Fruit fly (Drosophila melanogaster) whole organism, embryonic: Measurements from ENCODE around the gene CG10232.

Source experiments
- Adf1 ChIP-seq: fragments of 200-800 bp; sonication (Bioruptor generic); IDR thresholded peaks from 2 replicates; pipeline ENCODE4 v1.3.6; 2022; ENCODE audit warnings: missing biosample characterization, missing genetic modification characterization
- B-H1 ChIP-seq: fragments of 200-800 bp; sonication (Bioruptor generic); IDR thresholded peaks from 3 replicates; pipeline ENCODE4 v1.3.6; 2022; ENCODE audit warnings: missing biosample characterization, missing genetic modification characterization
- BtbVII ChIP-seq: fragments of 200-800 bp; sonication (Bioruptor generic); optimal IDR thresholded peaks from 3 replicates; lab custom pipeline; 2017; ENCODE audit warnings: missing biosample characterization, mild to moderate bottlenecking, missing genetic modification characterization
- CG10366 ChIP-seq: fragments of 200-800 bp; sonication (Bioruptor generic); IDR thresholded peaks from 2 replicates; pipeline ENCODE4 v1.3.6; 2022; ENCODE audit warnings: missing biosample characterization, missing genetic modification characterization
- CG1233 ChIP-seq: fragments of 200-800 bp; sonication (Bioruptor generic); optimal IDR thresholded peaks from 4 replicates; lab custom pipeline; 2018; ENCODE audit warnings: missing biosample characterization, mild to moderate bottlenecking, missing genetic modification characterization
- CG13624 ChIP-seq: fragments of 200-800 bp; sonication (Bioruptor generic); optimal IDR thresholded peaks from 2 replicates; lab custom pipeline; 2016; ENCODE audit warnings: missing biosample characterization, missing genetic modification characterization
- CG14860 ChIP-seq: fragments of 200-800 bp; sonication (Bioruptor generic); IDR thresholded peaks from 3 replicates; pipeline ENCODE4 v1.3.6; 2022; ENCODE audit warnings: missing biosample characterization, missing genetic modification characterization; ENCODE audit not compliant: partially characterized antibody
- CG15696 ChIP-seq: fragments of 200-800 bp; sonication (Bioruptor generic); optimal IDR thresholded peaks from 2 replicates; lab custom pipeline; 2019; ENCODE audit warnings: missing biosample characterization, mild to moderate bottlenecking, missing genetic modification characterization, moderate library complexity
- CG17385 ChIP-seq: fragments of 200-800 bp; sonication (Bioruptor generic); optimal IDR thresholded peaks from 3 replicates; lab custom pipeline; 2018; ENCODE audit warnings: missing biosample characterization, mild to moderate bottlenecking, missing genetic modification characterization
- CG1832 ChIP-seq: fragments of 200-800 bp; sonication (Bioruptor generic); optimal IDR thresholded peaks from 2 replicates; lab custom pipeline; 2017; ENCODE audit warnings: missing biosample characterization, mild to moderate bottlenecking, missing genetic modification characterization, inconsistent platforms
- CG4328 ChIP-seq: fragments of 200-800 bp; sonication (Bioruptor generic); optimal IDR thresholded peaks from 3 replicates; lab custom pipeline; 2017; ENCODE audit warnings: missing biosample characterization, missing genetic modification reagents, missing genetic modification characterization
- CG6654 ChIP-seq: fragments of 200-800 bp; sonication (Bioruptor generic); optimal IDR thresholded peaks from 2 replicates; lab custom pipeline; 2017; ENCODE audit warnings: missing biosample characterization, mild to moderate bottlenecking, missing genetic modification characterization
- CG7556 ChIP-seq: fragments of 200-800 bp; sonication (Bioruptor generic); optimal IDR thresholded peaks from 2 replicates; lab custom pipeline; 2017; ENCODE audit warnings: missing biosample characterization, mild to moderate bottlenecking, missing genetic modification characterization
- CG7928 ChIP-seq: fragments of 200-800 bp; sonication (Bioruptor generic); optimal IDR thresholded peaks from 2 replicates; lab custom pipeline; 2017; ENCODE audit warnings: missing biosample characterization, mild to moderate bottlenecking, missing genetic modification characterization
- CG8478 ChIP-seq: fragments of >200 bp; optimal IDR thresholded peaks from 2 replicates; lab custom pipeline; 2018
- CG9437 ChIP-seq: fragments of 200-800 bp; sonication (Bioruptor generic); optimal IDR thresholded peaks from 2 replicates; lab custom pipeline; 2018; ENCODE audit warnings: missing biosample characterization, mild to moderate bottlenecking, missing genetic modification characterization
- CG9797 ChIP-seq: fragments of 200-800 bp; sonication (Bioruptor generic); optimal IDR thresholded peaks from 3 replicates; lab custom pipeline; 2018; ENCODE audit warnings: missing biosample characterization, mild to moderate bottlenecking, missing genetic modification characterization
- Chrac-16 ChIP-seq: fragments of 200-800 bp; sonication (Bioruptor generic); optimal IDR thresholded peaks from 3 replicates; lab custom pipeline; 2016; ENCODE audit warnings: missing biosample characterization, missing genetic modification characterization
- Deaf1 ChIP-seq: fragments of 200-800 bp; optimal IDR thresholded peaks from 3 replicates; lab custom pipeline; 2019; ENCODE audit warnings: missing biosample characterization, mild to moderate bottlenecking, missing genetic modification characterization, moderate library complexity
- Hey ChIP-seq: fragments of 200-800 bp; sonication (Bioruptor generic); optimal IDR thresholded peaks from 3 replicates; lab custom pipeline; 2018; ENCODE audit warnings: missing biosample characterization, mild to moderate bottlenecking, missing genetic modification characterization
- Max ChIP-seq: fragments of 200-800 bp; sonication (Bioruptor generic); optimal IDR thresholded peaks from 2 replicates; lab custom pipeline; 2016; ENCODE audit warnings: missing biosample characterization, mild to moderate bottlenecking, missing genetic modification characterization
- Nf-YA ChIP-seq: fragments of 200-800 bp; sonication (Bioruptor generic); IDR thresholded peaks from 2 replicates; pipeline ENCODE4 v1.3.6; 2022; ENCODE audit warnings: missing biosample characterization, missing genetic modification characterization
- Nf-YC ChIP-seq: fragments of 200-800 bp; optimal IDR thresholded peaks from 3 replicates; lab custom pipeline; 2019; ENCODE audit warnings: missing biosample characterization, mild to moderate bottlenecking, missing genetic modification characterization, moderate library complexity
- Oli ChIP-seq: fragments of 200-800 bp; sonication (Bioruptor generic); optimal IDR thresholded peaks from 2 replicates; lab custom pipeline; 2018; ENCODE audit warnings: missing biosample characterization, mild to moderate bottlenecking, missing genetic modification characterization, moderate library complexity
- Sox100B ChIP-seq: fragments of 200-800 bp; sonication (Bioruptor generic); optimal IDR thresholded peaks from 3 replicates; lab custom pipeline; 2018; ENCODE audit warnings: missing biosample characterization, mild to moderate bottlenecking, missing genetic modification characterization
- TFAM ChIP-seq: fragments of 200-800 bp; sonication (Bioruptor generic); optimal IDR thresholded peaks from 2 replicates; lab custom pipeline; 2017; ENCODE audit warnings: missing biosample characterization, missing genetic modification characterization, inconsistent platforms
- Tbp ChIP-seq: fragments of >200 bp; optimal IDR thresholded peaks from 2 replicates; lab custom pipeline; 2018; ENCODE audit warnings: missing biosample characterization, missing genetic modification characterization
- Trl ChIP-seq, 3 experiments: fragments of >200 bp in 2 of 3; fragments of 200-800 bp in 1 of 3; sonication (Bioruptor generic) in 1 of 3; optimal IDR thresholded peaks; 2 replicates in 1 of 3; 3 replicates in 2 of 3; lab custom pipeline; 2016 to 2017; ENCODE audit warnings: missing biosample characterization in 1 of 3, missing genetic modification characterization in 1 of 3
- YL-1 ChIP-seq: fragments of 200-800 bp; sonication (Bioruptor generic); optimal IDR thresholded peaks from 3 replicates; lab custom pipeline; 2017; ENCODE audit warnings: missing biosample characterization, mild to moderate bottlenecking, missing genetic modification characterization
- ac ChIP-seq: fragments of 200-800 bp; sonication (Bioruptor generic); optimal IDR thresholded peaks from 3 replicates; lab custom pipeline; 2017; ENCODE audit warnings: missing biosample characterization, mild to moderate bottlenecking, missing genetic modification characterization
- amos ChIP-seq: fragments of 200-800 bp; sonication (Bioruptor generic); IDR thresholded peaks from 2 replicates; pipeline ENCODE4 v1.3.6; 2022; ENCODE audit warnings: missing biosample characterization, missing genetic modification characterization; ENCODE audit not compliant: partially characterized antibody
- ap ChIP-seq: fragments of 200-800 bp; sonication (Bioruptor generic); IDR thresholded peaks from 2 replicates; pipeline ENCODE4 v1.3.6; 2022; ENCODE audit warnings: missing biosample characterization, missing genetic modification characterization
- disco-r ChIP-seq: fragments of 200-800 bp; sonication (Bioruptor generic); optimal IDR thresholded peaks from 2 replicates; lab custom pipeline; 2016; ENCODE audit warnings: missing biosample characterization, missing genetic modification characterization
- fd102C ChIP-seq: fragments of 200-800 bp; sonication (Bioruptor generic); optimal IDR thresholded peaks from 2 replicates; lab custom pipeline; 2018; ENCODE audit warnings: missing biosample characterization, mild to moderate bottlenecking, missing genetic modification characterization, moderate library complexity
- gcm ChIP-seq: fragments of 200-800 bp; sonication (Bioruptor generic); optimal IDR thresholded peaks from 2 replicates; lab custom pipeline; 2019; ENCODE audit warnings: missing biosample characterization, mild to moderate bottlenecking, missing genetic modification characterization, moderate library complexity
- hbn ChIP-seq: fragments of 200-800 bp; sonication (Bioruptor generic); IDR thresholded peaks from 2 replicates; pipeline ENCODE4 v1.3.6; 2022; ENCODE audit warnings: missing biosample characterization, missing genetic modification characterization; ENCODE audit not compliant: partially characterized antibody
- hth ChIP-seq: fragments of >200 bp; optimal IDR thresholded peaks from 2 replicates; lab custom pipeline; 2017; ENCODE audit warnings: inconsistent platforms
- jigr1 ChIP-seq: fragments of 200-800 bp; sonication (Bioruptor generic); IDR thresholded peaks from 3 replicates; pipeline ENCODE4 v1.3.6; 2022; ENCODE audit warnings: missing biosample characterization, missing genetic modification characterization
- nau ChIP-seq: fragments of 200-800 bp; sonication (Bioruptor generic); optimal IDR thresholded peaks from 3 replicates; lab custom pipeline; 2017; ENCODE audit warnings: missing biosample characterization, mild to moderate bottlenecking, missing genetic modification characterization, missing genetic modification reagents
- nom ChIP-seq: fragments of 200-800 bp; sonication (Bioruptor generic); optimal IDR thresholded peaks from 2 replicates; lab custom pipeline; 2017; ENCODE audit warnings: missing biosample characterization, missing genetic modification characterization, mild to moderate bottlenecking, moderate library complexity, missing genetic modification reagents
- p53 ChIP-seq: fragments of 200-800 bp; sonication (Bioruptor generic); optimal IDR thresholded peaks from 2 replicates; lab custom pipeline; 2016; ENCODE audit warnings: missing biosample characterization, missing genetic modification characterization
- peb ChIP-seq: fragments of 200-800 bp; sonication (Bioruptor generic); IDR thresholded peaks from 2 replicates; pipeline ENCODE4 v1.3.6; 2022; ENCODE audit warnings: missing biosample characterization, missing genetic modification characterization
- pum ChIP-seq: fragments of 200-800 bp; sonication (Bioruptor generic); optimal IDR thresholded peaks from 2 replicates; lab custom pipeline; 2016; ENCODE audit warnings: missing biosample characterization, missing genetic modification characterization
- sd ChIP-seq: fragments of 200-800 bp; sonication (Bioruptor generic); optimal IDR thresholded peaks from 3 replicates; lab custom pipeline; 2018; ENCODE audit warnings: missing biosample characterization, mild to moderate bottlenecking, missing genetic modification characterization, moderate library complexity
- sens ChIP-seq: fragments of 200-800 bp; sonication (Bioruptor generic); peaks from one replicate; lab custom pipeline; 2016; ENCODE audit warnings: missing biosample characterization, missing genetic modification characterization
- seq ChIP-seq: fragments of 200-800 bp; sonication (Bioruptor generic); IDR thresholded peaks from 2 replicates; pipeline ENCODE4 v1.3.6; 2022; ENCODE audit warnings: missing biosample characterization, missing genetic modification characterization
- slbo ChIP-seq: fragments of 200-800 bp; sonication (Bioruptor generic); IDR thresholded peaks from 2 replicates; pipeline ENCODE4 v1.3.6; 2022; ENCODE audit warnings: missing biosample characterization, missing genetic modification characterization
- unc-4 ChIP-seq: fragments of 200-800 bp; sonication (Bioruptor generic); IDR thresholded peaks from 2 replicates; pipeline ENCODE4 v1.3.6; 2022; ENCODE audit warnings: missing biosample characterization, missing genetic modification characterization; ENCODE audit not compliant: partially characterized antibody
- vfl ChIP-seq: fragments of 200-800 bp; sonication (Bioruptor generic); optimal IDR thresholded peaks from 2 replicates; lab custom pipeline; 2016; ENCODE audit warnings: missing biosample characterization, missing genetic modification characterization
- zf30C ChIP-seq: fragments of 200-800 bp; sonication (Bioruptor generic); optimal IDR thresholded peaks from 3 replicates; lab custom pipeline; 2018; ENCODE audit warnings: missing biosample characterization, mild to moderate bottlenecking, missing genetic modification characterization

CG10232 gene

DNA sequence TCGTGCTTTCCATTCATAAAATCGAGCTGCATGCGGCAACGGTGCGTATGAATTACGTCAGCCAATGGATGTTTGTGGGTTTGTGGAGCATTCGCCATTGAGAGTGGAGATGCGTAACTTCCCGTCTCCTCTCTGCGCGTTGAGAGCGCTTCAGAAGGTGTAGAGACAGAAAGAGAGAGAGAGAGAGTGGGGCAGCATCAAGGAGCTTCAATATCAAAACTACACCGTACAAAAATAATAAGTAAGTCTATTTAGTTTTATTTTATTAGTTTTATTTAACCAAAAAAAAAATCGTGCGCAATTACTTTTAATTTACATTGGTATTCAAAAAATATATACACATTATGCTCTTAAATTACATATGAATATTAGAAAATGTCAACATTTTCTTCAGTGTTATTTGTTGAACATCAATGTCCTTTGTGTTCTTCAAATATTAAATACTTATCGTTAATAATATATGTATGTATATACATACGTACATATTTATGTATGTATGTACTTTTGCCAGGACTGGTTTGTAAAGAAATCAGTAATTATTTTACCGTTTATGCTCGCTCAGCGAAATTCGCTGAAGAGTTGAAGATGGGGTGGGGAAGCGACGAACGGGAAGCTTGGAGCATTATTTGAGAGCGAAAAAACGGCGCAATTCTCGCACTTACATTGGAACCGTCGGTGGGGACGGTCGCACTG, 1.4 kb upstream of the CG10232 start, which contains the start of gene CG10365 (continued):
- TF ChIP-seq Deaf1 (tag; lab: Kevin White, UChicago) (peak; percentile 40), CG7556 (GFP tag; lab: Kevin White, UChicago) (peak; percentile 96), CG6654 (peak; percentile 5), CG7928 (no peak), TFAM (GFP tag; lab: Kevin White, UChicago) (peak; percentile 21), Hey (tag; lab: Kevin White, UChicago) (no peak), Nf-YA (peak; percentile 82), Nf-YC (peak; percentile 64), Trl (optimal IDR thresholded peaks at IDR 0.05; lab: Kevin White, UChicago) (peak; percentile 78 to 89), Trl (GFP tag; optimal IDR thresholded peaks at IDR 0.05; lab: Kevin White, UChicago) (no peak), CG10366 (GFP tag; lab: Robert Waterston, UW) (peak; percentile 83), CG4328 (peak; percentile 58), p53 (no peak), Chrac-16 (peak; percentile 74), ac (GFP tag; lab: Kevin White, UChicago) (no peak), gcm (GFP tag; lab: Kevin White, UChicago) (peak; percentile 91), ap (GFP tag; lab: Robert Waterston, UW) (peak; percentile 81), hth (lab: Kevin White, UChicago) (no peak), seq (GFP tag; lab: Robert Waterston, UW) (peak; percentile 67), amos (GFP tag; lab: Robert Waterston, UW) (no peak), CG1233 (GFP tag; lab: Kevin White, UChicago) (peak; percentile 75), Adf1 (GFP tag; lab: Robert Waterston, UW) (peak; percentile 50), vfl (GFP tag; lab: Kevin White, UChicago) (no peak), fd102C (GFP tag; lab: Kevin White, UChicago) (no peak), pum (GFP tag; lab: Kevin White, UChicago) (no peak), nom (GFP tag; lab: Kevin White, UChicago) (peak; percentile 68), slbo (GFP tag; lab: Robert Waterston, UW) (peak; percentile 94), hbn (GFP tag; lab: Robert Waterston, UW) (no peak), unc-4 (GFP tag; lab: Robert Waterston, UW) (0 out of 2 replicates have a peak, but pooled peaks have one; percentile 12), Tbp (GFP tag; lab: Kevin White, UChicago) (no peak), B-H1 (GFP tag; lab: Robert Waterston, UW) (peak; percentile 77), sens (GFP tag; lab: Kevin White, UChicago) (peak; percentile 57), jigr1 (GFP tag; lab: Robert Waterston, UW) (no peak), BtbVII (GFP tag; lab: Kevin White, UChicago) (peak; percentile 89), CG1832 (GFP tag; lab: Kevin White, UChicago) (no peak), CG13624 (no peak), CG14860 (GFP tag; lab: Robert Waterston, UW) (no peak), Max (no peak), zf30C (peak; percentile 59), Oli (tag; lab: Kevin White, UChicago) (peak; percentile 85), Sox100B (GFP tag; lab: Kevin White, UChicago) (peak; percentile 93), peb (GFP tag; lab: Robert Waterston, UW) (peak; percentile 24; the same call in 1 of the 2 replicates), sd (peak; percentile 65), disco-r (GFP tag; lab: Kevin White, UChicago) (no peak), CG9797 (no peak), CG8478 (lab: Kevin White, UChicago) (no peak), CG15696 (tag; lab: Kevin White, UChicago) (peak; percentile 40), YL-1 (no peak), CG9437 (GFP tag; lab: Kevin White, UChicago) (peak; percentile 87), CG17385 (GFP tag; lab: Kevin White, UChicago) (peak; percentile 84), nau (GFP tag; lab: Kevin White, UChicago) (peak; percentile 83)
